Worm (Caenorhabditis elegans) whole organism, L4/young adult: Measurements from ENCODE around the gene ced-8.

Experiments used
- W03F9.2 ChIP-seq: fragments of 150-350 bp; optimal IDR thresholded peaks from 2 replicates; lab custom pipeline; 2014; ENCODE audit warnings: missing biosample characterization, missing genetic modification characterization
- dao-5 ChIP-seq: sonication (generic microtip); optimal IDR thresholded peaks from 2 replicates; lab custom pipeline; 2016; ENCODE audit warnings: missing genotype, missing genetic modification characterization, moderate library complexity, missing compliant biosample characterization
- him-1 ChIP-seq: sonication (generic microtip); optimal IDR thresholded peaks from 2 replicates; lab custom pipeline; 2016; ENCODE audit warnings: missing genotype, missing genetic modification reagents, missing genetic modification characterization, missing compliant biosample characterization

- TF ChIP-seq him-1 (tag; lab: Kevin White, UChicago) (no peak), W03F9.2 (tag; lab: Kevin White, UChicago) (no peak), dao-5 (tag; lab: Kevin White, UChicago) (no peak)
Measured at ce11 chrX:8384642-8385181, 32.0 kb downstream of the ced-8 start, which contains the start of gene F41D9.2.
